Worm (Caenorhabditis elegans) whole organism, L4 larva: Measurements from ENCODE around the gene ddp-1.

Experiments used
- aly-2 ChIP-seq: sonication (generic microtip); optimal IDR thresholded peaks from 2 replicates; lab custom pipeline; 2018; ENCODE audit warnings: missing biosample characterization, missing genetic modification characterization
- daf-8 ChIP-seq: fragments of 200-800 bp; sonication (Bioruptor generic); IDR thresholded peaks from 2 replicates; pipeline ENCODE4 v1.3.6; 2022; ENCODE audit warnings: missing genetic modification characterization, missing compliant biosample characterization
- dve-1 ChIP-seq: sonication (generic microtip); optimal IDR thresholded peaks from 2 replicates; lab custom pipeline; 2017; ENCODE audit warnings: antibody characterized with exemption, mild to moderate bottlenecking, missing genetic modification characterization, missing compliant biosample characterization; ENCODE audit not compliant: insufficient read depth
- mxl-2 ChIP-seq: fragments of 200-800 bp; sonication (Bioruptor generic); conservative IDR thresholded peaks from 2 replicates; pipeline ENCODE4 v1.3.6; 2022; ENCODE audit warnings: missing genetic modification reagents, missing genetic modification characterization, missing compliant biosample characterization
- nhr-237 ChIP-seq: sonication (generic microtip); optimal IDR thresholded peaks from 2 replicates; lab custom pipeline; 2017; ENCODE audit warnings: missing biosample characterization, missing genetic modification characterization
- nhr-48 ChIP-seq: sonication (generic microtip); optimal IDR thresholded peaks from 2 replicates; lab custom pipeline; 2016; ENCODE audit warnings: mild to moderate bottlenecking, missing genetic modification characterization, missing compliant biosample characterization
- pha-4 ChIP-seq, 2 experiments: fragments of 150-350 bp in 1 of 2; fragments of 200-800 bp in 1 of 2; sonication (Bioruptor generic) in 1 of 2; IDR thresholded peaks in 1 of 2; optimal IDR thresholded peaks in 1 of 2; 2 replicates each; pipeline versions ENCODE4 v1.3.6 to Lab custom; 2014 to 2022; ENCODE audit warnings: missing genetic modification characterization in 2 of 2, missing genetic modification reagents in 2 of 2, missing biosample characterization in 1 of 2, missing compliant biosample characterization in 1 of 2
- pqm-1 ChIP-seq: sonication (generic microtip); optimal IDR thresholded peaks from 2 replicates; lab custom pipeline; 2017; ENCODE audit warnings: missing biosample characterization, missing genetic modification characterization
- skn-1 ChIP-seq: fragments of 150-350 bp; optimal IDR thresholded peaks from 2 replicates; lab custom pipeline; 2014; ENCODE audit warnings: missing biosample characterization, missing genetic modification characterization

DNA sequence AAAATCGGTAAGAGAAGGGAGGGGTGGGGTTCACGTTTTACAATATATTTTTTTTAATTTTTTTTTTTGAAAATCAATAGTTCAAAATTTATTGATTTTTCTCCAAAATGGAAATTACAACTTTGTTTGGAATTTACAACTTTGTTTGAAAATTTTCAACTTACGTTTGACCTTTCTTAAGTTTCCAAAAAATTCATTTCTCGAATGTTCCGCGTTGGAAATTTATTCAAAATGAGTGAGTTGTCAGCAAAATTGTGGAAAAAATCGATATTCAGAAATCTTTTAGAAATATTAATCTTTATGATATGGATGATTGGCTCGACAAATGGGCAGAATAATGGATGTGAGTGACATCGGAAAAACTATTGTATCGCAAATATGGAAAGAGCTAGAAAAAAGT, 27.7 kb downstream of the ddp-1 start, which contains the start of gene B0524.3:
- no peak for TF ChIP-seq pqm-1 (tag; lab: Kevin White, UChicago)
- TF ChIP-seq daf-8 (GFP tag; lab: Robert Waterston, UW), result no peak
- TF ChIP-seq aly-2 (tag; lab: Kevin White, UChicago), result no peak
- TF ChIP-seq nhr-48 (tag; lab: Kevin White, UChicago), result no peak
- no peak for TF ChIP-seq nhr-237 (tag; lab: Kevin White, UChicago)
- TF ChIP-seq pha-4 (GFP tag; IDR thresholded peaks at IDR 0.05; lab: Robert Waterston, UW), result no peak
- no peak for TF ChIP-seq pha-4 (tag; optimal IDR thresholded peaks at IDR 0.05; lab: Kevin White, UChicago)
- no peak for TF ChIP-seq mxl-2
- TF ChIP-seq dve-1 (tag; lab: Kevin White, UChicago), result no peak
- no peak for TF ChIP-seq skn-1
